Worm (Caenorhabditis elegans) whole organism, mixed stage, embryonic: ENCODE measurements around the gene tag-340.
A peak's percentile ranks its signal among the peaks of the same experiment; 100 is the strongest.

Experiments
- M03D4.4 ChIP-seq: sonication (generic microtip); optimal IDR thresholded peaks from 2 replicates; lab custom pipeline; 2017; ENCODE audit warnings: mild to moderate bottlenecking, missing genetic modification characterization, missing compliant biosample characterization
- bed-3 ChIP-seq: fragments of 200-800 bp; sonication (Bioruptor generic); optimal IDR thresholded peaks from 3 replicates; lab custom pipeline; 2018; ENCODE audit warnings: mild to moderate bottlenecking, missing genetic modification characterization, moderate library complexity, missing compliant biosample characterization
- blmp-1 ChIP-seq: fragments of 150-350 bp; optimal IDR thresholded peaks from 2 replicates; lab custom pipeline; 2014; ENCODE audit warnings: missing biosample characterization, missing genetic modification characterization
- ceh-39 ChIP-seq: fragments of 150-350 bp; optimal IDR thresholded peaks from 2 replicates; lab custom pipeline; 2014; ENCODE audit warnings: missing biosample characterization, missing genetic modification characterization
- ceh-43 ChIP-seq: fragments of 200-800 bp; sonication (Bioruptor generic); optimal IDR thresholded peaks from 2 replicates; lab custom pipeline; 2018; ENCODE audit warnings: mild to moderate bottlenecking, missing genetic modification characterization, moderate library complexity, missing compliant biosample characterization
- ceh-83 ChIP-seq: fragments of 200-800 bp; sonication (Bioruptor generic); optimal IDR thresholded peaks from 2 replicates; lab custom pipeline; 2018; ENCODE audit warnings: mild to moderate bottlenecking, missing genetic modification characterization, missing compliant biosample characterization
- ces-1 ChIP-seq: fragments of 150-350 bp; optimal IDR thresholded peaks from 2 replicates; lab custom pipeline; 2014; ENCODE audit warnings: missing biosample characterization, missing genetic modification reagents, missing genetic modification characterization
- cnd-1 ChIP-seq: fragments of 200-800 bp; sonication (Bioruptor generic); optimal IDR thresholded peaks from 2 replicates; lab custom pipeline; 2018; ENCODE audit warnings: mild to moderate bottlenecking, missing genetic modification characterization, missing compliant biosample characterization
- drap-1 ChIP-seq: fragments of 200-800 bp; sonication (Bioruptor generic); optimal IDR thresholded peaks from 3 replicates; lab custom pipeline; 2018; ENCODE audit warnings: mild to moderate bottlenecking, missing genetic modification characterization, missing compliant biosample characterization
- elt-1 ChIP-seq: sonication (generic microtip); optimal IDR thresholded peaks from 2 replicates; lab custom pipeline; 2017; ENCODE audit warnings: missing genetic modification characterization, mild to moderate bottlenecking, missing compliant biosample characterization, antibody characterized with exemption, moderate library complexity, borderline replicate concordance; ENCODE audit not compliant: insufficient read depth
- elt-3 ChIP-seq: fragments of 150-350 bp; optimal IDR thresholded peaks from 2 replicates; lab custom pipeline; 2014; ENCODE audit warnings: missing biosample characterization, missing genetic modification characterization
- flh-1 ChIP-seq: fragments of 200-800 bp; sonication (Bioruptor generic); optimal IDR thresholded peaks from 2 replicates; lab custom pipeline; 2018; ENCODE audit warnings: mild to moderate bottlenecking, missing genetic modification characterization, moderate library complexity, missing compliant biosample characterization
- ham-2 ChIP-seq: fragments of 200-800 bp; sonication (Bioruptor generic); optimal IDR thresholded peaks from 2 replicates; lab custom pipeline; 2018; ENCODE audit warnings: mild to moderate bottlenecking, missing genetic modification characterization, missing compliant biosample characterization
- hlh-1 ChIP-seq: fragments of 150-350 bp; optimal IDR thresholded peaks from 2 replicates; lab custom pipeline; 2014; ENCODE audit warnings: missing biosample characterization, missing genetic modification reagents, missing genetic modification characterization
- lin-13 ChIP-seq: fragments of 150-350 bp; optimal IDR thresholded peaks from 2 replicates; lab custom pipeline; 2014; ENCODE audit warnings: missing biosample characterization, missing genetic modification characterization
- lin-32 ChIP-seq: fragments of 200-800 bp; sonication (Bioruptor generic); optimal IDR thresholded peaks from 2 replicates; lab custom pipeline; 2018; ENCODE audit warnings: mild to moderate bottlenecking, missing genetic modification characterization, missing compliant biosample characterization
- lsy-2 ChIP-seq: fragments of 150-350 bp; optimal IDR thresholded peaks from 2 replicates; lab custom pipeline; 2014; ENCODE audit warnings: missing biosample characterization, missing genetic modification characterization
- mab-5 ChIP-seq: fragments of 150-350 bp; optimal IDR thresholded peaks from 2 replicates; lab custom pipeline; 2014; ENCODE audit warnings: missing biosample characterization, missing genetic modification characterization
- mep-1 ChIP-seq: fragments of 150-350 bp; optimal IDR thresholded peaks from 2 replicates; lab custom pipeline; 2017; ENCODE audit warnings: missing biosample characterization, missing genetic modification reagents, missing genetic modification characterization, inconsistent platforms
- mls-2 ChIP-seq: sonication (generic microtip); optimal IDR thresholded peaks from 2 replicates; lab custom pipeline; 2016; ENCODE audit warnings: mild to moderate bottlenecking, missing genetic modification characterization, moderate library complexity, missing compliant biosample characterization
- nhr-12 ChIP-seq: fragments of 150-350 bp; optimal IDR thresholded peaks from 2 replicates; lab custom pipeline; 2014; ENCODE audit warnings: missing biosample characterization, missing genetic modification characterization
- nhr-2 ChIP-seq: fragments of 150-350 bp; optimal IDR thresholded peaks from 2 replicates; lab custom pipeline; 2014; ENCODE audit warnings: missing biosample characterization, missing genetic modification characterization
- nhr-237 ChIP-seq: fragments of 150-350 bp; optimal IDR thresholded peaks from 2 replicates; lab custom pipeline; 2014; ENCODE audit warnings: missing biosample characterization, missing genetic modification characterization
- nhr-28 ChIP-seq: fragments of 150-350 bp; optimal IDR thresholded peaks from 2 replicates; lab custom pipeline; 2014; ENCODE audit warnings: missing biosample characterization, missing genetic modification characterization
- nhr-76 ChIP-seq: sonication (generic microtip); optimal IDR thresholded peaks from 2 replicates; lab custom pipeline; 2017; ENCODE audit warnings: missing biosample characterization, missing genetic modification characterization
- pha-4 ChIP-seq: fragments of 150-350 bp; optimal IDR thresholded peaks from 2 replicates; lab custom pipeline; 2018; ENCODE audit warnings: missing biosample characterization, missing genetic modification reagents, missing genetic modification characterization
- sem-2 ChIP-seq: fragments of 200-800 bp; sonication (Bioruptor generic); optimal IDR thresholded peaks from 2 replicates; lab custom pipeline; 2018; ENCODE audit warnings: mild to moderate bottlenecking, missing genetic modification characterization, missing compliant biosample characterization
- snpc-4 ChIP-seq: fragments of 150-350 bp; optimal IDR thresholded peaks from 2 replicates; lab custom pipeline; 2014; ENCODE audit warnings: missing biosample characterization, missing genetic modification characterization
- sptf-1 ChIP-seq: sonication (generic microtip); optimal IDR thresholded peaks from 2 replicates; lab custom pipeline; 2017; ENCODE audit warnings: mild to moderate bottlenecking, missing genetic modification characterization, moderate library complexity, missing compliant biosample characterization
- tbx-8 ChIP-seq: fragments of 200-800 bp; sonication (Bioruptor generic); optimal IDR thresholded peaks from 2 replicates; lab custom pipeline; 2018; ENCODE audit warnings: mild to moderate bottlenecking, missing genetic modification characterization, moderate library complexity, missing compliant biosample characterization
- unc-120 ChIP-seq: sonication (generic microtip); optimal IDR thresholded peaks from 2 replicates; lab custom pipeline; 2017; ENCODE audit warnings: missing genetic modification characterization, missing compliant biosample characterization; ENCODE audit not compliant: poor library complexity, severe bottlenecking
- unc-39 ChIP-seq: fragments of 150-350 bp; optimal IDR thresholded peaks from 2 replicates; lab custom pipeline; 2014; ENCODE audit warnings: missing biosample characterization, missing genetic modification characterization
- unc-62 ChIP-seq: fragments of 150-350 bp; optimal IDR thresholded peaks from 2 replicates; lab custom pipeline; 2014; ENCODE audit warnings: missing biosample characterization, missing genetic modification reagents, missing genetic modification characterization
- zip-8 ChIP-seq: fragments of 150-350 bp; optimal IDR thresholded peaks from 2 replicates; lab custom pipeline; 2014; ENCODE audit warnings: missing biosample characterization, missing genetic modification characterization
- ztf-11 ChIP-seq: fragments of 150-350 bp; optimal IDR thresholded peaks from 2 replicates; lab custom pipeline; 2014; ENCODE audit warnings: missing biosample characterization, missing genetic modification characterization

Gene tag-340

ce11 chrIII:4939267-4939666 lies 39.0 kb downstream of the tag-340 start, which contains the start of gene rpb-2:
Gene rpb-2, plus strand, starts transcription at chrIII:4939567.
- no peak for TF ChIP-seq sptf-1 (tag; lab: Kevin White, UChicago)
- TF ChIP-seq unc-120, result no peak
- no peak for TF ChIP-seq zip-8 (tag; lab: Kevin White, UChicago)

ce11 chrIII:4944213-4944612 lies 43.9 kb downstream of the tag-340 start, which contains the start of gene ntl-9:
Gene ntl-9, plus strand, starts transcription at chrIII:4944513.
- TF ChIP-seq flh-1 (GFP tag; lab: Kevin White, UChicago) (no peak), nhr-237 (tag; lab: Kevin White, UChicago) (no peak), lin-32 (no peak), nhr-2 (tag; lab: Kevin White, UChicago) (no peak), unc-62 (GFP tag; lab: Kevin White, UChicago) (no peak), mab-5 (no peak), ztf-11 (tag; lab: Kevin White, UChicago) (no peak), elt-1 (tag; lab: Kevin White, UChicago) (no peak), zip-8 (tag; lab: Kevin White, UChicago) (no peak), unc-120 (no peak), pha-4 (no peak), elt-3 (no peak), ceh-43 (GFP tag; lab: Kevin White, UChicago) (no peak), cnd-1 (tag; lab: Kevin White, UChicago) (no peak), sem-2 (GFP tag; lab: Kevin White, UChicago) (no peak), lsy-2 (tag; lab: Kevin White, UChicago) (no peak), hlh-1 (tag; lab: Kevin White, UChicago) (no peak), ham-2 (GFP tag; lab: Kevin White, UChicago) (no peak)

ce11 chrIII:4947352-4947751 lies 47.0 kb downstream of the tag-340 start:
- TF ChIP-seq ceh-83 (GFP tag; lab: Kevin White, UChicago) (peak; percentile 78), bed-3 (GFP tag; lab: Kevin White, UChicago) (no peak), ces-1 (GFP tag; lab: Kevin White, UChicago) (peak; percentile 71), ceh-43 (GFP tag; lab: Kevin White, UChicago) (peak; percentile 58), mab-5 (no peak), drap-1 (GFP tag; lab: Kevin White, UChicago) (peak; percentile 57), lin-13 (tag; lab: Kevin White, UChicago) (no peak), unc-39 (tag; lab: Kevin White, UChicago) (no peak), lin-32 (peak; percentile 20), lsy-2 (tag; lab: Kevin White, UChicago) (no peak), blmp-1 (tag; lab: Kevin White, UChicago) (no peak), nhr-12 (tag; lab: Kevin White, UChicago) (no peak), hlh-1 (tag; lab: Kevin White, UChicago) (peak; percentile 15), mep-1 (tag; lab: Kevin White, UChicago) (peak; percentile 52), pha-4 (no peak), sem-2 (GFP tag; lab: Kevin White, UChicago) (peak; percentile 29), nhr-237 (tag; lab: Kevin White, UChicago) (no peak), nhr-28 (no peak), unc-62 (GFP tag; lab: Kevin White, UChicago) (peak; percentile 71), ztf-11 (tag; lab: Kevin White, UChicago) (peak; percentile 83), M03D4.4 (tag; lab: Kevin White, UChicago) (peak; percentile 73), nhr-76 (tag; lab: Kevin White, UChicago) (no peak), snpc-4 (tag; lab: Kevin White, UChicago) (no peak), ham-2 (GFP tag; lab: Kevin White, UChicago) (peak; percentile 80), elt-3 (no peak), nhr-2 (tag; lab: Kevin White, UChicago) (no peak), unc-120 (peak; percentile 64), mls-2 (peak; percentile 86), elt-1 (tag; lab: Kevin White, UChicago) (no peak), ceh-39 (tag; lab: Kevin White, UChicago) (no peak), tbx-8 (GFP tag; lab: Kevin White, UChicago) (peak; percentile 43), flh-1 (GFP tag; lab: Kevin White, UChicago) (no peak), cnd-1 (tag; lab: Kevin White, UChicago) (peak; percentile 91), sptf-1 (tag; lab: Kevin White, UChicago) (peak; percentile 84), zip-8 (tag; lab: Kevin White, UChicago) (no peak)
- TF ChIP-seq, all 35 proteins: peak for 17
